Fruit fly (Drosophila melanogaster) whole organism, pupa: Measurements from ENCODE around the gene RpL30.

Source experiments
- CG10348 ChIP-seq: fragments of 200-800 bp; sonication (Bioruptor generic); IDR thresholded peaks from 2 replicates; pipeline ENCODE4 v1.3.6; 2022; ENCODE audit warnings: missing biosample characterization, missing genetic modification characterization
- CG12605 ChIP-seq: fragments of 200-800 bp; sonication (Bioruptor generic); IDR thresholded peaks from 2 replicates; pipeline ENCODE4 v1.3.6; 2022; ENCODE audit warnings: missing biosample characterization, missing genetic modification characterization
- CG13204 ChIP-seq: fragments of 200-800 bp; sonication (Bioruptor generic); optimal IDR thresholded peaks from 2 replicates; lab custom pipeline; 2018; ENCODE audit warnings: missing biosample characterization, mild to moderate bottlenecking, missing genetic modification characterization, moderate library complexity
- CG14655 ChIP-seq: fragments of 200-800 bp; sonication (Bioruptor generic); optimal IDR thresholded peaks from 3 replicates; lab custom pipeline; 2017; ENCODE audit warnings: mild to moderate bottlenecking, missing biosample characterization, missing genetic modification reagents, missing genetic modification characterization
- CG15710 ChIP-seq: fragments of 200-800 bp; sonication (Bioruptor generic); optimal IDR thresholded peaks from 2 replicates; lab custom pipeline; 2018; ENCODE audit warnings: missing biosample characterization, mild to moderate bottlenecking, missing genetic modification characterization, moderate library complexity
- CG17806 ChIP-seq: fragments of 200-800 bp; sonication (Bioruptor generic); optimal IDR thresholded peaks from 2 replicates; lab custom pipeline; 2018; ENCODE audit warnings: missing biosample characterization, mild to moderate bottlenecking, missing genetic modification characterization, moderate library complexity
- CG32121 ChIP-seq: fragments of 200-800 bp; sonication (Bioruptor generic); IDR thresholded peaks from 2 replicates; pipeline ENCODE4 v1.3.6; 2022; ENCODE audit warnings: missing biosample characterization, missing genetic modification characterization
- CG34367 ChIP-seq: fragments of 200-800 bp; sonication (Bioruptor generic); optimal IDR thresholded peaks from 2 replicates; lab custom pipeline; 2018; ENCODE audit warnings: missing biosample characterization, mild to moderate bottlenecking, missing genetic modification characterization
- CG4496 ChIP-seq: fragments of 200-800 bp; sonication (Bioruptor generic); IDR thresholded peaks from 3 replicates; pipeline ENCODE4 v1.3.6; 2022; ENCODE audit warnings: missing biosample characterization, missing genetic modification characterization
- CG8159 ChIP-seq: fragments of 200-800 bp; sonication (Bioruptor generic); optimal IDR thresholded peaks from 3 replicates; lab custom pipeline; 2018; ENCODE audit warnings: missing biosample characterization, mild to moderate bottlenecking, missing genetic modification characterization, moderate library complexity
- CG8301 ChIP-seq: fragments of 200-800 bp; sonication (Bioruptor generic); optimal IDR thresholded peaks from 2 replicates; lab custom pipeline; 2018; ENCODE audit warnings: missing biosample characterization, mild to moderate bottlenecking, missing genetic modification characterization
- CG9948 ChIP-seq: fragments of 200-800 bp; sonication (Bioruptor generic); optimal IDR thresholded peaks from 2 replicates; lab custom pipeline; 2018; ENCODE audit warnings: missing biosample characterization, mild to moderate bottlenecking, missing genetic modification characterization, moderate library complexity
- D1 ChIP-seq: fragments of 200-800 bp; sonication (Bioruptor generic); optimal IDR thresholded peaks from 2 replicates; lab custom pipeline; 2018; ENCODE audit warnings: missing biosample characterization, mild to moderate bottlenecking, missing genetic modification characterization, moderate library complexity
- EcR ChIP-seq: fragments of 200-800 bp; sonication (Bioruptor generic); optimal IDR thresholded peaks from 3 replicates; lab custom pipeline; 2019; ENCODE audit warnings: missing biosample characterization, missing genetic modification characterization, mild to moderate bottlenecking, moderate library complexity, missing genetic modification reagents
- Ets98B ChIP-seq: fragments of 200-800 bp; sonication (Bioruptor generic); IDR thresholded peaks from 2 replicates; pipeline ENCODE4 v1.3.6; 2022; ENCODE audit warnings: missing biosample characterization, missing genetic modification characterization
- Pif1A ChIP-seq: fragments of 200-800 bp; sonication (Bioruptor generic); optimal IDR thresholded peaks from 3 replicates; lab custom pipeline; 2016; ENCODE audit warnings: missing biosample characterization, missing genetic modification characterization
- Pif1B ChIP-seq: fragments of 200-800 bp; sonication (Bioruptor generic); optimal IDR thresholded peaks from 3 replicates; lab custom pipeline; 2016; ENCODE audit warnings: missing biosample characterization, missing genetic modification characterization
- Snoo ChIP-seq: fragments of 200-800 bp; sonication (Bioruptor generic); optimal IDR thresholded peaks from 3 replicates; lab custom pipeline; 2017; ENCODE audit warnings: missing biosample characterization, mild to moderate bottlenecking, missing genetic modification characterization, inconsistent platforms
- fd96Ca ChIP-seq: fragments of 200-800 bp; sonication (Bioruptor generic); IDR thresholded peaks from 3 replicates; pipeline ENCODE4 v1.3.6; 2022; ENCODE audit warnings: missing biosample characterization, missing genetic modification characterization
- gl ChIP-seq: fragments of 200-800 bp; sonication (Bioruptor generic); optimal IDR thresholded peaks from 2 replicates; lab custom pipeline; 2018; ENCODE audit warnings: missing biosample characterization, mild to moderate bottlenecking, missing genetic modification characterization
- rn ChIP-seq: fragments of 200-800 bp; sonication (Bioruptor generic); IDR thresholded peaks from 2 replicates; pipeline ENCODE4 v1.3.6; 2022; ENCODE audit warnings: missing biosample characterization, missing genetic modification characterization

Gene RpL30

dm6 chr2L:19012776-19013328 is 3.7 kb upstream of the RpL30 start:
- TF ChIP-seq CG17806 (no peak), CG13204 (GFP tag; lab: Kevin White, UChicago) (peak; percentile 64), CG32121 (no peak), CG34367 (tag; lab: Kevin White, UChicago) (no peak)

- TF ChIP-seq gl (peak; percentile 46), CG8301 (tag; lab: Kevin White, UChicago) (peak; percentile 61), CG32121 (peak; percentile 76), fd96Ca (GFP tag; lab: Robert Waterston, UW) (peak; percentile 81), Snoo (tag; lab: Kevin White, UChicago) (peak; percentile 48), CG10348 (peak; percentile 32; the same call in 1 of the 2 replicates), Pif1B (GFP tag; lab: Kevin White, UChicago) (peak; percentile 42), CG15710 (tag; lab: Kevin White, UChicago) (peak; percentile 76), CG34367 (tag; lab: Kevin White, UChicago) (peak; percentile 75), CG14655 (peak; percentile 69), EcR (GFP tag; lab: Kevin White, UChicago) (no peak), Ets98B (GFP tag; lab: Robert Waterston, UW) (peak; percentile 62; the same call in 1 of the 2 replicates), CG17806 (peak; percentile 74), CG9948 (peak; percentile 66), CG8159 (peak; percentile 80), rn (GFP tag; lab: Robert Waterston, UW) (0 out of 2 replicates have a peak, but pooled peaks have one; percentile 34), CG4496 (GFP tag; lab: Robert Waterston, UW) (peak; percentile 67; the same call in 2 of the 3 replicates), CG13204 (GFP tag; lab: Kevin White, UChicago) (peak; percentile 61), D1 (tag; lab: Kevin White, UChicago) (no peak), Pif1A (GFP tag; lab: Kevin White, UChicago) (peak; percentile 76), CG12605 (GFP tag; lab: Robert Waterston, UW) (peak; percentile 54; the same call in 1 of the 2 replicates)
These were observed 3.0 kb upstream of the RpL30 start for dm6 chr2L:19011895-19012645.

- TF ChIP-seq gl (no peak), CG8159 (no peak), CG17806 (no peak), CG34367 (tag; lab: Kevin White, UChicago) (no peak), CG10348 (no peak), Pif1A (GFP tag; lab: Kevin White, UChicago) (no peak), CG4496 (GFP tag; lab: Robert Waterston, UW) (no peak), D1 (tag; lab: Kevin White, UChicago) (no peak), Pif1B (GFP tag; lab: Kevin White, UChicago) (no peak), Ets98B (GFP tag; lab: Robert Waterston, UW) (no peak), CG12605 (GFP tag; lab: Robert Waterston, UW) (no peak), CG15710 (tag; lab: Kevin White, UChicago) (no peak), CG14655 (no peak)
These were observed 1.5 kb upstream of the RpL30 start, which contains the start of gene robl37BC for dm6 chr2L:19010566-19010965. TSS of gene robl37BC (plus strand) at chr2L:19010866.

dm6 chr2L:19010037-19010436 is 931 bp upstream of the RpL30 start:
- TF ChIP-seq EcR (GFP tag; lab: Kevin White, UChicago) = no peak
- no peak for TF ChIP-seq Ets98B (GFP tag; lab: Robert Waterston, UW)
- no peak for TF ChIP-seq CG34367 (tag; lab: Kevin White, UChicago)
- TF ChIP-seq CG12605 (GFP tag; lab: Robert Waterston, UW) = no peak
- TF ChIP-seq CG17806 = no peak
- no peak for TF ChIP-seq Pif1A (GFP tag; lab: Kevin White, UChicago)
- no peak for TF ChIP-seq CG8301 (tag; lab: Kevin White, UChicago)
- TF ChIP-seq rn (GFP tag; lab: Robert Waterston, UW) = no peak
- no peak for TF ChIP-seq CG9948
- TF ChIP-seq CG14655 = no peak
- TF ChIP-seq CG8159 = no peak

dm6 chr2L:19002959-19003371 is 6.1 kb downstream of the RpL30 start, which contains the start of gene CG31793:
TSS of gene CG31793 (plus strand) at chr2L:19003367.
- TF ChIP-seq Snoo (tag; lab: Kevin White, UChicago) = peak; percentile 9
- TF ChIP-seq CG32121 = peak; percentile 63
- peak; percentile 98 for TF ChIP-seq CG8159
- TF ChIP-seq Ets98B (GFP tag; lab: Robert Waterston, UW) = peak; percentile 60; the same call in 1 of the 2 replicates
- peak; percentile 43 for TF ChIP-seq CG9948
- TF ChIP-seq D1 (tag; lab: Kevin White, UChicago) = peak; percentile 84
- TF ChIP-seq CG34367 (tag; lab: Kevin White, UChicago) = peak; percentile 32
- 0 out of 2 replicates have a peak, but pooled peaks have one; percentile 25 for TF ChIP-seq rn (GFP tag; lab: Robert Waterston, UW)
- no peak for TF ChIP-seq Pif1A (GFP tag; lab: Kevin White, UChicago)
- TF ChIP-seq EcR (GFP tag; lab: Kevin White, UChicago) = no peak
- TF ChIP-seq CG12605 (GFP tag; lab: Robert Waterston, UW) = no peak; the same call in 1 of the 2 replicates
- no peak for TF ChIP-seq CG10348
- TF ChIP-seq CG17806 = peak; percentile 64
- TF ChIP-seq gl = no peak
- TF ChIP-seq CG4496 (GFP tag; lab: Robert Waterston, UW) = peak; percentile 80
- TF ChIP-seq Pif1B (GFP tag; lab: Kevin White, UChicago) = peak; percentile 71
- TF ChIP-seq CG14655 = peak; percentile 67
- TF ChIP-seq CG15710 (tag; lab: Kevin White, UChicago) = no peak
- no peak for TF ChIP-seq fd96Ca (GFP tag; lab: Robert Waterston, UW)
- TF ChIP-seq CG8301 (tag; lab: Kevin White, UChicago) = peak; percentile 61
- TF ChIP-seq CG13204 (GFP tag; lab: Kevin White, UChicago) = no peak
